Fruit fly (Drosophila melanogaster) whole organism, wandering third instar larva: ENCODE results near the gene CG31457.

ENCODE experiments used
- Dif ChIP-seq: fragments of 200-275, 200-300 bp; sonication (Bioruptor generic); optimal IDR thresholded peaks from 2 replicates; lab custom pipeline; 2018; ENCODE audit warnings: missing biosample characterization, missing genetic modification characterization; ENCODE audit not compliant: partially characterized antibody
- Hr78 ChIP-seq: fragments of >200 bp; optimal IDR thresholded peaks from 2 replicates; lab custom pipeline; 2017; ENCODE audit warnings: missing biosample characterization, missing genetic modification characterization
- pan ChIP-seq: fragments of >200 bp; optimal IDR thresholded peaks from 2 replicates; lab custom pipeline; 2017
- psq ChIP-seq: fragments of 200-800 bp; sonication (Bioruptor generic); optimal IDR thresholded peaks from 3 replicates; lab custom pipeline; 2017; ENCODE audit warnings: missing biosample characterization, mild to moderate bottlenecking, missing genetic modification characterization, moderate library complexity
- rgr ChIP-seq: fragments of 200-800 bp; sonication (Bioruptor generic); optimal IDR thresholded peaks from 3 replicates; lab custom pipeline; 2016; ENCODE audit warnings: missing biosample characterization, mild to moderate bottlenecking, missing genetic modification characterization
- woc ChIP-seq: sonication (Bioruptor generic); optimal IDR thresholded peaks from 2 replicates; lab custom pipeline; 2016; ENCODE audit warnings: missing biosample characterization, mild to moderate bottlenecking, missing genetic modification characterization

DNA sequence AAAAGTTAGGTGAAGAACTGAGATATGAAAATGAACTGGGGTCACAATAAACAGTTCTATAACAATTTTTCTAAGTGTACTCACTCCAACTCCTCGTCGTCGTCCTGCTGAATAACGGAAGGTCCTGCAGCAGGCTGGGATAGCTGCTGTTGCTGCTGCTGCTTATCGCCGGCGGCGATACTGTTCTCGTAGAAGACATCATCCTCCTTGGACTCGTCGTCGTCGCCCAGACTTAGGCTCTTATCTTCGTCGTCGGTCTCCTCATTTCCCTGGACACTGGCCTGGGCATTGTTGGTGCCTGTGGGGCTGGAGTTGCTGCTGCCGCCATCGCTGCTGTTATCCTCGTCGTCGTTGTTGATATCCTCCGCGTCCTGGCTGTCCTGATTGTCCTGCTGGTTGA lies 46.5 kb downstream of the CG31457 start:
- TF ChIP-seq Hr78 (GFP tag; lab: Kevin White, UChicago) (no peak), pan (lab: Kevin White, UChicago) (no peak), Dif (no peak), woc (GFP tag; lab: Kevin White, UChicago) (no peak), psq (GFP tag; lab: Kevin White, UChicago) (no peak), rgr (no peak)
